Fruit fly (Drosophila melanogaster): Measurements from ENCODE around the gene CG11537.

The CG11537 gene

DNA sequence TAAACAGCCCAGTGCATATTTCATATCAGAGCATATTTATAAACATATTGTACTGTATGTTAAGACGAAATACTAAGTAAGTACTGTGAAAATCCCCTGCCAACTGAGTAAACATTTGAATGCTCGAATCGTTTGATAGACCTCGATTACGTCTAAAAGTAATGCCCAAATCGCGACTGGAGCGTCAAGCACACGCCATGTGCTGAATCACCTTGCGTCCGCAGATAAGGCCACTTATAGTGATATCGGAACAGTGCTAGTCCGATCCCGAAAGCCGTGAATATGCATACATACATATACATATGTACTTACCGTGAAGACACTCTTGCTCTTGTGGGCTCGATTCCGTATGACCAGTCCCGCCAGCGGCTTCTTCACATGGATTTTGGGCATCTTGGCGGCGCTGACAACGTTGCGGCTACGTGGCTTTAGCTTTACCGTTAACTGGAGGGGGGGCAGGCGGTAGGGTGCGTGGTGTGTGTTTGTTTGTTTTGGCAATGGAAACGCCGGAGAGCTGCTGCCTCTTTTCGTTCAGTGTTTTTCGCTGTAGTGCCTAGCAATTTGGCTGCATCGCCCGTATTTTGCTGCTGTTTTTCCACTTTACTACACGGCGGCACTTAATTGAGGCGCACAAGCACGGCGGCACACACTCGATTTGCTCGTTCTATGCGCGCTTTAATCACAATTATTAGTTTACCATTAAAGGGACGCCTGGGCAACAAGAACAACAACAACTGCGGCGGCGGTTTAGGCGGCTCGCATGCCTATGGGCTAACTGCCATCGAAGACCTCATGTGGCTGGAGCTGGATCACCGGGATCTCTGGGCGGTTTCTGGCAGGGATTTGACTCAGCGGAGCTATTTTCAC, 508 bp downstream of the CG11537 start (continued):
- TF ChIP-seq CG6175 (GFP tag; IDR thresholded peaks at IDR 0.05) (no peak), Dll (GFP tag; IDR thresholded peaks at IDR 0.05; ENCODE audit: partially characterized antibody) (no peak), CG3281 (GFP tag; optimal IDR thresholded peaks at IDR 0.05) (no peak), Ets65A (GFP tag) (no peak), CG11504 (tag; optimal IDR thresholded peaks at IDR 0.05) (no peak), eve (GFP tag; optimal IDR thresholded peaks at IDR 0.05) (no peak), BtbVII (GFP tag; optimal IDR thresholded peaks at IDR 0.05) (peak; percentile 11), Poxn (GFP tag; IDR thresholded peaks at IDR 0.05) (no peak), Fer1 (GFP tag; optimal IDR thresholded peaks at IDR 0.05) (no peak), dati (GFP tag; IDR thresholded peaks at IDR 0.05) (no peak), Bteb2 (GFP tag; optimal IDR thresholded peaks at IDR 0.05) (no peak), schlank (tag; optimal IDR thresholded peaks at IDR 0.05) (no peak), usp (GFP tag; optimal IDR thresholded peaks at IDR 0.05) (no peak), Mes4 (GFP tag; optimal IDR thresholded peaks at IDR 0.05) (no peak), chm (GFP tag; IDR thresholded peaks at IDR 0.05) (0 out of 2 replicates have a peak, but pooled peaks have one; percentile 14), zf30C (GFP tag; optimal IDR thresholded peaks at IDR 0.05) (peak; percentile 62), CG7928 (GFP tag; optimal IDR thresholded peaks at IDR 0.05) (no peak), sim (GFP tag; IDR thresholded peaks at IDR 0.05) (no peak), MESR4 (GFP tag; optimal IDR thresholded peaks at IDR 0.05) (peak; percentile 73), CG6689 (GFP tag; IDR thresholded peaks at IDR 0.05) (no peak), p53 (GFP tag; optimal IDR thresholded peaks at IDR 0.05) (no peak), CG9727 (GFP tag; optimal IDR thresholded peaks at IDR 0.05) (no peak), CG4617 (GFP tag; optimal IDR thresholded peaks at IDR 0.05; ENCODE audit: borderline replicate concordance) (peak; percentile 46), CG10321 (GFP tag; IDR thresholded peaks at IDR 0.05) (no peak), CG4854 (GFP tag; optimal IDR thresholded peaks at IDR 0.05) (no peak), disco-r (GFP tag; optimal IDR thresholded peaks at IDR 0.05) (no peak), CG34224 (GFP tag; IDR thresholded peaks at IDR 0.05; ENCODE audit: partially characterized antibody) (peak; percentile 38; the same call in 1 of the 3 replicates), PHDP (tag; optimal IDR thresholded peaks at IDR 0.05) (no peak), lilli (GFP tag; optimal IDR thresholded peaks at IDR 0.05) (no peak), exex (tag; optimal IDR thresholded peaks at IDR 0.05) (peak; percentile 64), hth (optimal IDR thresholded peaks at IDR 0.05) (no peak), corto (GFP tag; optimal IDR thresholded peaks at IDR 0.05) (no peak), CG13894 (tag; optimal IDR thresholded peaks at IDR 0.05) (peak; percentile 19), maf-S (GFP tag; optimal IDR thresholded peaks at IDR 0.05) (no peak), crol (GFP tag; IDR thresholded peaks at IDR 0.05) (peak; percentile 47; the same call in 1 of the 2 replicates), Doc3 (GFP tag; IDR thresholded peaks at IDR 0.05; ENCODE audit: partially characterized antibody) (no peak), HLH4C (GFP tag; IDR thresholded peaks at IDR 0.05; ENCODE audit: partially characterized antibody) (0 out of 3 replicates have a peak, but pooled peaks have one; percentile 16), grn (GFP tag; optimal IDR thresholded peaks at IDR 0.05) (peak; percentile 34), dmrt11E (tag; optimal IDR thresholded peaks at IDR 0.05) (no peak), Oaz (GFP tag; IDR thresholded peaks at IDR 0.05) (no peak), CG12942 (GFP tag; optimal IDR thresholded peaks at IDR 0.05) (no peak), CG1529 (GFP tag; optimal IDR thresholded peaks at IDR 0.05) (no peak), Stat92E (GFP tag; optimal IDR thresholded peaks at IDR 0.05) (no peak), HmgZ (tag; optimal IDR thresholded peaks at IDR 0.05) (peak; percentile 5), Asciz (GFP tag; optimal IDR thresholded peaks at IDR 0.05) (no peak), CG14965 (GFP tag; optimal IDR thresholded peaks at IDR 0.05; ENCODE audit: borderline replicate concordance) (no peak), sob (GFP tag; IDR thresholded peaks at IDR 0.05) (no peak), peb (GFP tag; IDR thresholded peaks at IDR 0.05) (no peak), Vsx1 (GFP tag; optimal IDR thresholded peaks at IDR 0.05) (no peak)

Data from whole organism, embryonic.